Fruit fly (Drosophila melanogaster): ENCODE measurements around the gene CG12224.
"Not testable (repeated sequence)": the region's sequence is repeated elsewhere in the genome, so short reads cannot be mapped to it uniquely, and the experiment has no call there.

dm6 chr3R:11958235-11958634 lies 23.6 kb downstream of the CG12224 start, which contains the start of gene Hsp70Ab:
- not testable (repeated sequence) for TF ChIP-seq toe, cic (GFP tag; optimal IDR thresholded peaks at IDR 0.05)

All from whole organism, adult.